Worm (Caenorhabditis elegans) whole organism, early embryonic: ENCODE results near the gene C03B1.14.

Experiments
- B0310.2 ChIP-seq: sonication (generic microtip); optimal IDR thresholded peaks from 2 replicates; lab custom pipeline; 2016; ENCODE audit warnings: mild to moderate bottlenecking, missing genetic modification characterization, missing compliant biosample characterization
- F13C5.2 ChIP-seq: sonication (generic microtip); optimal IDR thresholded peaks from 2 replicates; lab custom pipeline; 2017; ENCODE audit warnings: mild to moderate bottlenecking, missing genetic modification characterization, inconsistent platforms, missing compliant biosample characterization
- aly-1 ChIP-seq: sonication (generic microtip); optimal IDR thresholded peaks from 2 replicates; lab custom pipeline; 2016; ENCODE audit warnings: missing genetic modification characterization, missing compliant biosample characterization
- ama-1 ChIP-seq: fragments of 150-350 bp; optimal IDR thresholded peaks from 2 replicates; lab custom pipeline; 2014
- ceh-13 ChIP-seq: fragments of 200-800 bp; sonication (Bioruptor generic); optimal IDR thresholded peaks from 2 replicates; lab custom pipeline; 2018; ENCODE audit warnings: mild to moderate bottlenecking, missing genetic modification characterization, missing compliant biosample characterization
- ceh-36 ChIP-seq: sonication (generic microtip); optimal IDR thresholded peaks from 2 replicates; lab custom pipeline; 2016; ENCODE audit warnings: missing genetic modification characterization, inconsistent platforms, missing compliant biosample characterization
- ets-7 ChIP-seq: sonication (generic microtip); optimal IDR thresholded peaks from 2 replicates; lab custom pipeline; 2016; ENCODE audit warnings: missing genotype, missing genetic modification characterization, missing compliant biosample characterization
- flt-1 ChIP-seq: fragments of 200-800 bp; sonication (Bioruptor generic); IDR thresholded peaks from 2 replicates; pipeline ENCODE4 v1.3.6; 2022; ENCODE audit warnings: missing genetic modification characterization, missing compliant biosample characterization
- hmbx-1 ChIP-seq: sonication (generic microtip); optimal IDR thresholded peaks from 2 replicates; lab custom pipeline; 2016; ENCODE audit warnings: mild to moderate bottlenecking, missing genetic modification characterization, missing compliant biosample characterization
- hmg-4 ChIP-seq: fragments of 200-800 bp; sonication (Bioruptor generic); optimal IDR thresholded peaks from 2 replicates; lab custom pipeline; 2018; ENCODE audit warnings: mild to moderate bottlenecking, missing genetic modification characterization, missing compliant biosample characterization
- hnd-1 ChIP-seq: sonication (generic microtip); optimal IDR thresholded peaks from 2 replicates; lab custom pipeline; 2016; ENCODE audit warnings: missing genetic modification characterization, missing compliant biosample characterization
- pes-1 ChIP-seq: fragments of 200-800 bp; sonication (Bioruptor generic); IDR thresholded peaks from 2 replicates; pipeline ENCODE4 v1.3.6; 2022; ENCODE audit warnings: missing genetic modification reagents, missing genetic modification characterization, missing compliant biosample characterization
- scrt-1 ChIP-seq: fragments of 200-800 bp; sonication (Bioruptor generic); IDR thresholded peaks from 2 replicates; pipeline ENCODE4 v1.3.6; 2022; ENCODE audit warnings: missing genetic modification characterization, missing compliant biosample characterization
- sea-1 ChIP-seq: fragments of 200-800 bp; sonication (Bioruptor generic); conservative IDR thresholded peaks from 2 replicates; pipeline ENCODE4 v1.3.6; 2022; ENCODE audit warnings: missing genetic modification characterization, missing compliant biosample characterization
- tbx-11 ChIP-seq: fragments of 200-800 bp; sonication (Bioruptor generic); IDR thresholded peaks from 2 replicates; pipeline ENCODE4 v1.3.6; 2022; ENCODE audit warnings: missing genetic modification characterization, missing compliant biosample characterization
- tbx-37 ChIP-seq: fragments of 200-800 bp; sonication (Bioruptor generic); conservative IDR thresholded peaks from 2 replicates; pipeline ENCODE4 v1.3.6; 2022; ENCODE audit warnings: missing genetic modification reagents, missing genetic modification characterization, missing compliant biosample characterization
- tra-4 ChIP-seq: sonication (generic microtip); optimal IDR thresholded peaks from 2 replicates; lab custom pipeline; 2017; ENCODE audit warnings: missing genetic modification characterization, missing compliant biosample characterization

The C03B1.14 gene

DNA sequence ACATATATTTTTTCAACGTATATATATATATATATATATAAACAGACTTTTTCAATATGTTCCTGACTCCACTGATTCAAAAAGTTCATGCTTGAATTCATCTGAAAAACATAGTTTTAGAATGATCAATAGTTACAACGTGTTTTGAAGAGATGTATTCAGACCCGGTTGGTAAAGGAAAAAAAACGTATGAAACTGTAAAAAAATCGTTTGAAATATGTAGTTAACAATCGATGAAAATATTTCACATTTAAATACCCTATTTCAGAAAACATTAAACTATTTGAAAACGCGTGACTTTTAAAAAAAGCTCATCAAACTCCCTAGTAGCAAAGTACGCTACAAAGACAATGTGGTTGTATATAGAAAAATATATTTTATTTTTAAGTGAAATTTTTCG, at the start of gene C03B1.14:
Gene C03B1.14 (minus strand): TSS at position 101 of the 400 bp plus-strand sequence.
- TF ChIP-seq scrt-1 (no peak), tra-4 (no peak), hmbx-1 (tag; lab: Kevin White, UChicago) (no peak), hmg-4 (GFP tag; lab: Kevin White, UChicago) (no peak), flt-1 (no peak), tbx-11 (GFP tag; lab: Robert Waterston, UW) (no peak), F13C5.2 (tag; lab: Kevin White, UChicago) (no peak), hnd-1 (no peak), sea-1 (GFP tag; lab: Robert Waterston, UW) (no peak), aly-1 (tag; lab: Kevin White, UChicago) (no peak), ceh-36 (tag; lab: Kevin White, UChicago) (no peak), tbx-37 (no peak), ceh-13 (no peak), ets-7 (no peak), pes-1 (GFP tag; lab: Robert Waterston, UW) (no peak), ama-1 (no peak)

DNA sequence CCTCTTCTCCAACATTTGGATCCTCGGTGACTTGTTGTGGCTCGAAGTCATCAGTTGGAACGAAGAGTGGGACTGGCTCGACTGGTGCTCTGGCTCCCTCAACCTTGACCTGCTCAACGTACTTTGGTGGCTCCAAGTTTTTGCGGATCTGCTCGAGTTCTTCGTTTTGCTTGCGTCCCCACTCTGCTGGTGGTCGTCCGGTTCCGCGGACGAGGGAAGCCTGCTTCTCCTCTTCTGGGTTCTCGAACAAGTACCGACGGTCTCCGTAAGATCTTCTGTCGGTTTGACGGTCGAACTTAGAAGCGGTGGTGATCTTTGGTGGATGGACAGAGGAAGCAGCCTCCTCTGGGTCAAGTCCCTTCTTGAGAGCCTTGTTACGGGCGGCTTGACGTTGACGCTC, 48.2 kb upstream of the C03B1.14 start:
- TF ChIP-seq hmg-4 (GFP tag; lab: Kevin White, UChicago), result no peak
- no peak for TF ChIP-seq sea-1 (GFP tag; lab: Robert Waterston, UW)
- TF ChIP-seq tbx-37, result no peak
- TF ChIP-seq scrt-1, result no peak
- TF ChIP-seq ceh-36 (tag; lab: Kevin White, UChicago), result no peak
- no peak for TF ChIP-seq aly-1 (tag; lab: Kevin White, UChicago)
- TF ChIP-seq ceh-13, result no peak
- TF ChIP-seq ets-7, result no peak
- TF ChIP-seq B0310.2 (tag; lab: Kevin White, UChicago), result no peak
- no peak for TF ChIP-seq pes-1 (GFP tag; lab: Robert Waterston, UW)
- no peak for TF ChIP-seq flt-1
- TF ChIP-seq hnd-1, result no peak

- TF ChIP-seq sea-1 (GFP tag; lab: Robert Waterston, UW) (no peak), aly-1 (tag; lab: Kevin White, UChicago) (no peak), B0310.2 (tag; lab: Kevin White, UChicago) (no peak), ama-1 (no peak), tbx-11 (GFP tag; lab: Robert Waterston, UW) (no peak), ceh-36 (tag; lab: Kevin White, UChicago) (no peak), scrt-1 (no peak), tbx-37 (no peak), flt-1 (no peak), ets-7 (no peak), ceh-13 (no peak), pes-1 (GFP tag; lab: Robert Waterston, UW) (no peak), hnd-1 (no peak), F13C5.2 (tag; lab: Kevin White, UChicago) (no peak), hmbx-1 (tag; lab: Kevin White, UChicago) (no peak), tra-4 (no peak), hmg-4 (GFP tag; lab: Kevin White, UChicago) (no peak)
These were observed 47.7 kb upstream of the C03B1.14 start for ce11 chrX:6408286-6408685.

DNA sequence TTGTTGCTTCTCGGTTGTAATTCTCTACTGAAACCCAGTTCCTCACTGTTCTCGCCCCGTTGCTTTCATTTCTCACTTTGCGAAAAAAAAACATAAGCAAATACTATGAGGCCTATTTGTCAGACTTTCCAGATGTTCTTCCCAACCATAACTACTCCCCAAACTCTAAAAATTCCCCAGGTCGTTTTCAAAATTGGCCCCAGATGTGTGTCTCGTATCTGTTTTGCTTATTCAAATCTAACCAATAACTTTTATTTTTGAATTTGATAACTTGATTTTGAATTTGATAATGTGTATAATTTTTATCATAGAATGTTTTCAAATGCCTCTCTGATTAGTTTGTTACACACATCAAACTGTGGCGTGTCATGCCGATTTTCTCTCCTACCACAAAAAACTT, 47.2 kb upstream of the C03B1.14 start:
- no peak for TF ChIP-seq flt-1
- TF ChIP-seq ama-1, result no peak
- TF ChIP-seq scrt-1, result no peak
- TF ChIP-seq aly-1 (tag; lab: Kevin White, UChicago), result no peak
- no peak for TF ChIP-seq ceh-36 (tag; lab: Kevin White, UChicago)
- TF ChIP-seq tbx-11 (GFP tag; lab: Robert Waterston, UW), result no peak
- no peak for TF ChIP-seq F13C5.2 (tag; lab: Kevin White, UChicago)

- no peak for TF ChIP-seq aly-1 (tag; lab: Kevin White, UChicago)
- no peak for TF ChIP-seq pes-1 (GFP tag; lab: Robert Waterston, UW)
- no peak for TF ChIP-seq flt-1
- no peak for TF ChIP-seq sea-1 (GFP tag; lab: Robert Waterston, UW)
- TF ChIP-seq hmbx-1 (tag; lab: Kevin White, UChicago), result no peak
- no peak for TF ChIP-seq ama-1
- no peak for TF ChIP-seq tbx-37
- TF ChIP-seq B0310.2 (tag; lab: Kevin White, UChicago), result no peak
- no peak for TF ChIP-seq tbx-11 (GFP tag; lab: Robert Waterston, UW)
- TF ChIP-seq hmg-4 (GFP tag; lab: Kevin White, UChicago), result no peak
- TF ChIP-seq ets-7, result no peak
- no peak for TF ChIP-seq ceh-36 (tag; lab: Kevin White, UChicago)
- no peak for TF ChIP-seq F13C5.2 (tag; lab: Kevin White, UChicago)
- TF ChIP-seq tra-4, result no peak
These were observed 45.3 kb upstream of the C03B1.14 start for ce11 chrX:6405905-6406304.

DNA sequence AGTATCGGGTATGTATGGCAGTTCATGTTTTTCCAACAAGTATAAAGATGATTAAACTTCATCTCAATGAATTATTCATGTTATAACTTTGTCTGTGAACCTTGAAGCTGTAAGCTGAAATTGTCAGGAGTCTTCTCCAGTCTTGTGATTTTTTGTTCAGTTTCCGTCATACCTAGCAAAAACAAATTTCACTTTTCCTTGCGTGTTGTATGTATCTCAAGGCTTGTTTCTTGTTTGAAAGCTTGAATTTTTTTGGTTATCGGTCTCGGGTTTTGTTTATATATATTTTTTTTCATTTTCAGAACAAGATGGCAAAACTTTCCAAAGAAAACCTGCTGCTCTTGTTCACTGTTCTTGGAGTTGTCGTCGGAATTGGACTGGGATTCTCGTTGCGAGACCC, 42.6 kb upstream of the C03B1.14 start, which contains the start of gene glt-4:
Gene glt-4 (plus strand): TSS at position 301 of the 400 bp plus-strand sequence.
- no peak for TF ChIP-seq tbx-11 (GFP tag; lab: Robert Waterston, UW)

DNA sequence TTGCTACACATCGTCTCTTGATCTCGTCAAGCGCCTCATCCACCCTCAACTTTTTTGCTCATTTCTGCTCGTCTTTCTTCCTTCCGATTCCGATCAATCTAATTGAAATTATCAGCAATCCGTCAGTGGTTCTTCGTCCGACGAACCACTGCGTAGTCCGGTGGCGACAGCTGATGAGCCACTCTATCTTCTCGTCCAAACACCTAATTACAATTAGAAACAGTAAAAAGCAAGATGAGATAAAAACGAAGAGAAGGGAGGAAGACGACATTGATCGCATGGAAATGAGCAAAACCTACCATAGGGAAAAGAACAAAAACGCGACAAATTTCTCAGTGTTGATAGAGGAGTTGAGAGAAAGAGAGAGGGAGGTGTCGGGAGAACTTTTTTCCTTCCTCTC, 38.9 kb upstream of the C03B1.14 start:
- TF ChIP-seq hnd-1 (no peak), tbx-37 (no peak), tra-4 (no peak), aly-1 (tag; lab: Kevin White, UChicago) (no peak), ama-1 (no peak), ceh-36 (tag; lab: Kevin White, UChicago) (no peak), hmbx-1 (tag; lab: Kevin White, UChicago) (no peak), F13C5.2 (tag; lab: Kevin White, UChicago) (no peak), pes-1 (GFP tag; lab: Robert Waterston, UW) (no peak), scrt-1 (no peak), ceh-13 (no peak), ets-7 (no peak), B0310.2 (tag; lab: Kevin White, UChicago) (no peak), sea-1 (GFP tag; lab: Robert Waterston, UW) (no peak), hmg-4 (GFP tag; lab: Kevin White, UChicago) (no peak), tbx-11 (GFP tag; lab: Robert Waterston, UW) (no peak), flt-1 (no peak)

ce11 chrX:6391491-6391890, 30.9 kb upstream of the C03B1.14 start, which contains the start of gene igcm-2:
Gene igcm-2 (minus strand): TSS chrX:6391591.
- TF ChIP-seq flt-1, result no peak
- no peak for TF ChIP-seq hmg-4 (GFP tag; lab: Kevin White, UChicago)
- TF ChIP-seq ceh-36 (tag; lab: Kevin White, UChicago), result no peak
- no peak for TF ChIP-seq scrt-1
- no peak for TF ChIP-seq ceh-13
- no peak for TF ChIP-seq sea-1 (GFP tag; lab: Robert Waterston, UW)
- no peak for TF ChIP-seq hmbx-1 (tag; lab: Kevin White, UChicago)
- TF ChIP-seq B0310.2 (tag; lab: Kevin White, UChicago), result no peak
- no peak for TF ChIP-seq pes-1 (GFP tag; lab: Robert Waterston, UW)
- no peak for TF ChIP-seq tbx-37
- no peak for TF ChIP-seq aly-1 (tag; lab: Kevin White, UChicago)
- TF ChIP-seq ama-1, result no peak
- TF ChIP-seq tra-4, result no peak
- TF ChIP-seq ets-7, result no peak
